Fruit fly (Drosophila melanogaster) whole organism, embryonic: ENCODE data around the gene rdog.

Source experiments
- B-H1 ChIP-seq: fragments of 200-800 bp; sonication (Bioruptor generic); IDR thresholded peaks from 3 replicates; pipeline ENCODE4 v1.3.6; 2022; ENCODE audit warnings: missing biosample characterization, missing genetic modification characterization
- BtbVII ChIP-seq: fragments of 200-800 bp; sonication (Bioruptor generic); optimal IDR thresholded peaks from 3 replicates; lab custom pipeline; 2017; ENCODE audit warnings: missing biosample characterization, mild to moderate bottlenecking, missing genetic modification characterization
- CG10565 ChIP-seq: fragments of 200-800 bp; sonication (Bioruptor generic); optimal IDR thresholded peaks from 3 replicates; lab custom pipeline; 2016; ENCODE audit warnings: missing biosample characterization, mild to moderate bottlenecking, missing genetic modification characterization
- CG11093 ChIP-seq: fragments of 200-800 bp; sonication (Bioruptor generic); IDR thresholded peaks from 3 replicates; pipeline ENCODE4 v1.3.6; 2022; ENCODE audit warnings: missing biosample characterization, missing genetic modification characterization
- CG11696 ChIP-seq: fragments of 200-800 bp; sonication (Bioruptor generic); IDR thresholded peaks from 2 replicates; pipeline ENCODE4 v1.3.6; 2022; ENCODE audit warnings: missing biosample characterization, missing genetic modification characterization
- CG12155 ChIP-seq: fragments of 200-800 bp; sonication (Bioruptor generic); optimal IDR thresholded peaks from 3 replicates; lab custom pipeline; 2016; ENCODE audit warnings: missing biosample characterization, missing genetic modification characterization
- CG14965 ChIP-seq: fragments of 200-800 bp; sonication (Bioruptor generic); optimal IDR thresholded peaks from 2 replicates; lab custom pipeline; 2016; ENCODE audit warnings: missing biosample characterization, missing genetic modification characterization, borderline replicate concordance
- CG1529 ChIP-seq: fragments of 200-800 bp; sonication (Bioruptor generic); optimal IDR thresholded peaks from 3 replicates; lab custom pipeline; 2018; ENCODE audit warnings: missing biosample characterization, missing genetic modification characterization
- CG15696 ChIP-seq: fragments of 200-800 bp; sonication (Bioruptor generic); optimal IDR thresholded peaks from 2 replicates; lab custom pipeline; 2019; ENCODE audit warnings: missing biosample characterization, mild to moderate bottlenecking, missing genetic modification characterization, moderate library complexity
- CG18476 ChIP-seq: fragments of 200-800 bp; sonication (Bioruptor generic); optimal IDR thresholded peaks from 2 replicates; lab custom pipeline; 2016; ENCODE audit warnings: missing biosample characterization, mild to moderate bottlenecking, missing genetic modification characterization
- CG2202 ChIP-seq: fragments of 200-800 bp; sonication (Bioruptor generic); optimal IDR thresholded peaks from 2 replicates; lab custom pipeline; 2018; ENCODE audit warnings: missing biosample characterization, mild to moderate bottlenecking, missing genetic modification characterization
- CG30020 ChIP-seq: fragments of 200-800 bp; optimal IDR thresholded peaks from 2 replicates; lab custom pipeline; 2019; ENCODE audit warnings: missing biosample characterization, mild to moderate bottlenecking, missing genetic modification characterization, moderate library complexity
- CG6175 ChIP-seq: fragments of 200-800 bp; sonication (Bioruptor generic); IDR thresholded peaks from 3 replicates; pipeline ENCODE4 v1.3.6; 2022; ENCODE audit warnings: missing biosample characterization, missing genetic modification characterization
- CG6272 ChIP-seq: fragments of 200-800 bp; sonication (Bioruptor generic); IDR thresholded peaks from 2 replicates; pipeline ENCODE4 v1.3.6; 2022; ENCODE audit warnings: missing biosample characterization, missing genetic modification characterization
- CG7372 ChIP-seq: fragments of 200-800 bp; sonication (Bioruptor generic); IDR thresholded peaks from 2 replicates; pipeline ENCODE4 v1.3.6; 2022; ENCODE audit warnings: missing biosample characterization, missing genetic modification characterization
- Dbx ChIP-seq: fragments of 200-800 bp; sonication (Bioruptor generic); IDR thresholded peaks from 3 replicates; pipeline ENCODE4 v1.3.6; 2022; ENCODE audit warnings: missing biosample characterization, missing genetic modification characterization
- Dek ChIP-seq: fragments of 200-800 bp; sonication (Bioruptor generic); optimal IDR thresholded peaks from 3 replicates; lab custom pipeline; 2019; ENCODE audit warnings: missing biosample characterization, mild to moderate bottlenecking, missing genetic modification characterization, moderate library complexity
- Fer1 ChIP-seq: fragments of 200-800 bp; sonication (Bioruptor generic); optimal IDR thresholded peaks from 2 replicates; lab custom pipeline; 2017; ENCODE audit warnings: missing biosample characterization, mild to moderate bottlenecking, missing genetic modification characterization
- HLHmδ ChIP-seq: fragments of 200-800 bp; sonication (Bioruptor generic); optimal IDR thresholded peaks from 2 replicates; lab custom pipeline; 2018; ENCODE audit warnings: missing biosample characterization, mild to moderate bottlenecking, missing genetic modification characterization, moderate library complexity
- MESR4 ChIP-seq: fragments of 200-800 bp; sonication (Bioruptor generic); optimal IDR thresholded peaks from 2 replicates; lab custom pipeline; 2018; ENCODE audit warnings: missing biosample characterization, mild to moderate bottlenecking, missing genetic modification characterization, moderate library complexity
- Mes4 ChIP-seq: fragments of 200-800 bp; sonication (Bioruptor generic); optimal IDR thresholded peaks from 2 replicates; lab custom pipeline; 2016; ENCODE audit warnings: missing biosample characterization, missing genetic modification characterization
- Opbp ChIP-seq: fragments of 200-800 bp; sonication (Bioruptor generic); IDR thresholded peaks from 3 replicates; pipeline ENCODE4 v1.3.6; 2022; ENCODE audit warnings: missing biosample characterization, missing genetic modification characterization; ENCODE audit not compliant: partially characterized antibody
- Optix ChIP-seq: fragments of 200-800 bp; sonication (Bioruptor generic); IDR thresholded peaks from 3 replicates; pipeline ENCODE4 v1.3.6; 2022; ENCODE audit warnings: missing biosample characterization, missing genetic modification characterization
- PHDP ChIP-seq: fragments of 200-800 bp; sonication (Bioruptor generic); optimal IDR thresholded peaks from 3 replicates; lab custom pipeline; 2018; ENCODE audit warnings: missing biosample characterization, mild to moderate bottlenecking, missing genetic modification characterization, moderate library complexity
- Scr ChIP-seq: fragments of 200-800 bp; sonication (Bioruptor generic); IDR thresholded peaks from 2 replicates; pipeline ENCODE4 v1.3.6; 2022; ENCODE audit warnings: missing biosample characterization, missing genetic modification characterization; ENCODE audit not compliant: partially characterized antibody
- Spps ChIP-seq: fragments of 200-800 bp; sonication (Bioruptor generic); optimal IDR thresholded peaks from 2 replicates; lab custom pipeline; 2018; ENCODE audit warnings: missing biosample characterization, mild to moderate bottlenecking, missing genetic modification characterization
- az2 ChIP-seq: fragments of 200-800 bp; sonication (Bioruptor generic); optimal IDR thresholded peaks from 3 replicates; lab custom pipeline; 2016; ENCODE audit warnings: missing biosample characterization, missing genetic modification characterization
- chm ChIP-seq: fragments of 200-800 bp; sonication (Bioruptor generic); IDR thresholded peaks from 2 replicates; pipeline ENCODE4 v1.3.6; 2022; ENCODE audit warnings: missing biosample characterization, missing genetic modification characterization
- fd96Cb ChIP-seq: fragments of 200-800 bp; sonication (Bioruptor generic); optimal IDR thresholded peaks from 2 replicates; lab custom pipeline; 2018; ENCODE audit warnings: missing biosample characterization, mild to moderate bottlenecking, missing genetic modification characterization, moderate library complexity
- fu2 ChIP-seq: fragments of 200-800 bp; sonication (Bioruptor generic); optimal IDR thresholded peaks from 2 replicates; lab custom pipeline; 2016; ENCODE audit warnings: missing biosample characterization, missing genetic modification characterization
- gcm2 ChIP-seq: fragments of 200-800 bp; sonication (Bioruptor generic); optimal IDR thresholded peaks from 2 replicates; lab custom pipeline; 2016; ENCODE audit warnings: missing biosample characterization, missing genetic modification characterization
- grau ChIP-seq: fragments of 200-800 bp; optimal IDR thresholded peaks from 3 replicates; lab custom pipeline; 2019; ENCODE audit warnings: missing biosample characterization, mild to moderate bottlenecking, missing genetic modification characterization, moderate library complexity
- gt ChIP-seq: fragments of 200-800 bp; sonication (Bioruptor generic); IDR thresholded peaks from 2 replicates; pipeline ENCODE4 v1.3.6; 2022; ENCODE audit warnings: missing biosample characterization, missing genetic modification characterization
- inv ChIP-seq: fragments of 200-800 bp; sonication (Bioruptor generic); IDR thresholded peaks from 2 replicates; pipeline ENCODE4 v1.3.6; 2022; ENCODE audit warnings: missing biosample characterization, missing genetic modification characterization; ENCODE audit not compliant: partially characterized antibody
- kah ChIP-seq: fragments of 200-800 bp; sonication (Bioruptor generic); optimal IDR thresholded peaks from 2 replicates; lab custom pipeline; 2018; ENCODE audit warnings: missing biosample characterization, mild to moderate bottlenecking, missing genetic modification characterization
- ken ChIP-seq: fragments of 200-800 bp; sonication (Bioruptor generic); IDR thresholded peaks from 3 replicates; pipeline ENCODE4 v1.3.6; 2022; ENCODE audit warnings: missing biosample characterization, missing genetic modification characterization
- klu ChIP-seq: fragments of 200-800 bp; sonication (Bioruptor generic); IDR thresholded peaks from 2 replicates; pipeline ENCODE4 v1.3.6; 2022; ENCODE audit warnings: missing biosample characterization, missing genetic modification characterization
- lbe ChIP-seq: fragments of 200-800 bp; sonication (Bioruptor generic); optimal IDR thresholded peaks from 2 replicates; lab custom pipeline; 2016; ENCODE audit warnings: missing biosample characterization, mild to moderate bottlenecking, missing genetic modification characterization
- mirr ChIP-seq: fragments of 200-800 bp; sonication (Bioruptor generic); optimal IDR thresholded peaks from 3 replicates; lab custom pipeline; 2018; ENCODE audit warnings: missing biosample characterization, mild to moderate bottlenecking, missing genetic modification characterization
- odd ChIP-seq: fragments of 200-800 bp; sonication (Bioruptor generic); optimal IDR thresholded peaks from 2 replicates; lab custom pipeline; 2017; ENCODE audit warnings: missing biosample characterization, mild to moderate bottlenecking, missing genetic modification characterization
- pan ChIP-seq, 4 experiments: fragments of >200 bp in 3 of 4; fragments of 200-800 bp in 1 of 4; sonication (Bioruptor generic) in 1 of 4; optimal IDR thresholded peaks in 3 of 4; IDR thresholded peaks in 1 of 4; 2 replicates each; pipeline versions ENCODE4 v1.3.6 to Lab custom; 2017 to 2022; ENCODE audit warnings: missing biosample characterization in 2 of 4, missing genetic modification characterization in 2 of 4, mixed read lengths in 1 of 4
- pfk ChIP-seq: fragments of 200-800 bp; sonication (Bioruptor generic); optimal IDR thresholded peaks from 2 replicates; lab custom pipeline; 2018; ENCODE audit warnings: missing biosample characterization, mild to moderate bottlenecking, missing genetic modification characterization, moderate library complexity
- pnt ChIP-seq: fragments of 200-800 bp; sonication (Bioruptor generic); optimal IDR thresholded peaks from 3 replicates; lab custom pipeline; 2016; ENCODE audit warnings: missing biosample characterization, missing genetic modification characterization
- pros ChIP-seq: fragments of 200-800 bp; sonication (Bioruptor generic); optimal IDR thresholded peaks from 3 replicates; lab custom pipeline; 2019; ENCODE audit warnings: missing biosample characterization, mild to moderate bottlenecking, missing genetic modification characterization, moderate library complexity
- sqz ChIP-seq: fragments of 200-800 bp; sonication (Bioruptor generic); optimal IDR thresholded peaks from 3 replicates; lab custom pipeline; 2018; ENCODE audit warnings: missing biosample characterization, mild to moderate bottlenecking, missing genetic modification characterization
- ttk ChIP-seq: fragments of 200-800 bp; sonication (Bioruptor generic); IDR thresholded peaks from 2 replicates; pipeline ENCODE4 v2.1.2; 2022; ENCODE audit warnings: missing biosample characterization, missing genetic modification characterization
- wdn ChIP-seq: fragments of 200-800 bp; sonication (Bioruptor generic); IDR thresholded peaks from 2 replicates; pipeline ENCODE4 v1.3.6; 2022; ENCODE audit warnings: missing biosample characterization, missing genetic modification characterization
- zfh1 ChIP-seq: fragments of 200-800 bp; sonication (Bioruptor generic); IDR thresholded peaks from 3 replicates; pipeline ENCODE4 v1.3.6; 2022; ENCODE audit warnings: missing biosample characterization, missing genetic modification characterization

rdog gene

DNA sequence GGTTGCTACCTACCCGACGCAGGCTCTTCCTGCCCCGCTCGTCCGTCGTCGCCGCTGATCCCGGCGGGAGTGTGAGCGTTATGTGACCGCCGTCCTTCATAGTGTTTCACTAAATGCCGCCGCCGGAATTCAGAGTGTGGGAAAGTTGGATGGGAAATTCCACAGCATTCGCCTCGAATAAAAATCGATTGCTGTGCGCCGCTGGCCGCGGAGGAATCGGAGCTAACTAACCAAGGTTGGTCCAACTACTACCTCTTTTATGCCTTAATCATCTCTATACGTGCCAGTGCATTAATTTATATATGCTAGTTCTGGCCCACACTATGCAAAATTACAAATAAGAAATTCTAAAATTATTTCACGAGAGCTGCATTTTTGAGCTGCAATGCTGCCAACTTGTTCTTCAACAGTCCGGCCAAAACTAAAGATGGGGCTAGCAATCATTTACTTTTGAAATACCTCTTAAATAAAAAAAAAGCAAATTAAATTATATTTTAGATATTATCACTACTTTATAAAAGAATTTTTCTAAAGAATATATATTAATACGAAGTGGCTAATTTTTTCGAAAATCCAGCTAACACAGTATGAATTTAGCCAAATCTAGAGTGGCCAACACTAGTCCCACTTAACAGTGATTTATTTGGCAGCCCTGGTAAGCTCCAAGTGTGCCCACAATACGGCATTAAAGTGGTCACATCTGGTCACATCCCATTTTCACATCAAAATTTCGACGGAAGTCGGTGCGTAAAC lies 45.3 kb upstream of the rdog start, which contains the start of the genes alpha-Man-Ib and Pdhb (continued):
- TF ChIP-seq CG6272 (GFP tag; lab: Robert Waterston, UW) = peak; percentile 78
- TF ChIP-seq sqz (GFP tag; lab: Kevin White, UChicago) = no peak
- peak; percentile 75 for TF ChIP-seq CG7372
- no peak for TF ChIP-seq HLHmδ (GFP tag; lab: Kevin White, UChicago)
- peak; percentile 72 for TF ChIP-seq PHDP (tag; lab: Kevin White, UChicago)
- peak; percentile 32; the same call in 1 of the 2 replicates for TF ChIP-seq gt (GFP tag; lab: Robert Waterston, UW)
- no peak for TF ChIP-seq CG1529 (GFP tag; lab: Kevin White, UChicago)
- no peak for TF ChIP-seq Mes4 (GFP tag; lab: Kevin White, UChicago)
- no peak for TF ChIP-seq mirr (GFP tag; lab: Kevin White, UChicago)
- no peak for TF ChIP-seq gcm2 (GFP tag; lab: Kevin White, UChicago)
- peak; percentile 15 for TF ChIP-seq fu2 (GFP tag; lab: Kevin White, UChicago)
- TF ChIP-seq CG18476 = peak; percentile 8
- TF ChIP-seq Optix (GFP tag; lab: Robert Waterston, UW) = peak; percentile 56; the same call in 2 of the 3 replicates
- TF ChIP-seq chm = 0 out of 2 replicates have a peak, but pooled peaks have one; percentile 34
- TF ChIP-seq Spps (tag; lab: Kevin White, UChicago) = peak; percentile 42
- TF ChIP-seq grau (tag; lab: Kevin White, UChicago) = peak; percentile 82
- peak; percentile 61 for TF ChIP-seq B-H1 (GFP tag; lab: Robert Waterston, UW)
- peak; percentile 45 for TF ChIP-seq pnt (GFP tag; lab: Kevin White, UChicago)
- TF ChIP-seq CG6175 (GFP tag; lab: Robert Waterston, UW) = peak; percentile 67; the same call in 1 of the 3 replicates
- TF ChIP-seq az2 (GFP tag; lab: Kevin White, UChicago) = peak; percentile 77
- TF ChIP-seq Dek (tag; lab: Kevin White, UChicago) = peak; percentile 88
- peak; percentile 81 for TF ChIP-seq CG15696 (tag; lab: Kevin White, UChicago)
- TF ChIP-seq zfh1 = peak; percentile 53; the same call in 2 of the 3 replicates
- no peak for TF ChIP-seq CG11696 (GFP tag; lab: Robert Waterston, UW)
- peak; percentile 77 for TF ChIP-seq ken (GFP tag; lab: Robert Waterston, UW)
- TF ChIP-seq wdn = 0 out of 2 replicates have a peak, but pooled peaks have one; percentile 38
- no peak for TF ChIP-seq Opbp
- peak; percentile 76 for TF ChIP-seq klu (GFP tag; lab: Robert Waterston, UW)
- no peak for TF ChIP-seq pros
- peak; percentile 4 for TF ChIP-seq MESR4 (GFP tag; lab: Kevin White, UChicago)
- peak; percentile 11 for TF ChIP-seq pfk (GFP tag; lab: Kevin White, UChicago)
- peak; percentile 20 for TF ChIP-seq CG2202
- peak; percentile 56; the same call in 1 of the 2 replicates for TF ChIP-seq ttk
- no peak; the same call in 1 of the 2 replicates for TF ChIP-seq inv
- TF ChIP-seq CG30020 (tag; lab: Kevin White, UChicago) = peak; percentile 76
- peak; percentile 72 for TF ChIP-seq lbe
- TF ChIP-seq fd96Cb (tag; lab: Kevin White, UChicago) = peak; percentile 70
- no peak for TF ChIP-seq pan (optimal IDR thresholded peaks at IDR 0.05; lab: Kevin White, UChicago)
- TF ChIP-seq pan (GFP tag; optimal IDR thresholded peaks at IDR 0.05 in 1 of 2, IDR thresholded peaks at IDR 0.05 in 1 of 2) = peak in 1 of 2 experiments; percentile 77
- no peak for TF ChIP-seq kah (GFP tag; lab: Kevin White, UChicago)
- peak; percentile 37; the same call in 1 of the 2 replicates for TF ChIP-seq Scr
- TF ChIP-seq odd (GFP tag; lab: Kevin White, UChicago) = no peak
- peak; percentile 63; the same call in 1 of the 3 replicates for TF ChIP-seq CG11093 (GFP tag; lab: Robert Waterston, UW)
- TF ChIP-seq CG10565 = no peak
- peak; percentile 88 for TF ChIP-seq Dbx (GFP tag; lab: Robert Waterston, UW)
- peak; percentile 73 for TF ChIP-seq CG12155 (GFP tag; lab: Kevin White, UChicago)
- TF ChIP-seq Fer1 (GFP tag; lab: Kevin White, UChicago) = peak; percentile 63
- TF ChIP-seq CG14965 (GFP tag; lab: Kevin White, UChicago) = no peak
- peak; percentile 31 for TF ChIP-seq BtbVII (GFP tag; lab: Kevin White, UChicago)
